Fruit fly (Drosophila melanogaster) whole organism, embryonic: Measurements from ENCODE around the gene zfh2.

ENCODE experiments used
- CG8359 ChIP-seq: fragments of 200-800 bp; sonication (Bioruptor generic); optimal IDR thresholded peaks from 2 replicates; lab custom pipeline; 2017; ENCODE audit warnings: missing biosample characterization, mild to moderate bottlenecking, missing genetic modification characterization, borderline replicate concordance
- CG9437 ChIP-seq: fragments of 200-800 bp; sonication (Bioruptor generic); optimal IDR thresholded peaks from 2 replicates; lab custom pipeline; 2018; ENCODE audit warnings: missing biosample characterization, mild to moderate bottlenecking, missing genetic modification characterization
- Dref ChIP-seq: fragments of 200-800 bp; sonication (Bioruptor generic); IDR thresholded peaks from 2 replicates; pipeline ENCODE4 v1.3.6; 2022; ENCODE audit warnings: missing biosample characterization, missing genetic modification characterization
- H15 ChIP-seq: fragments of 200-800 bp; sonication (Bioruptor generic); IDR thresholded peaks from 3 replicates; pipeline ENCODE4 v1.3.6; 2022; ENCODE audit warnings: missing biosample characterization, missing genetic modification characterization
- MESR4 ChIP-seq: fragments of 200-800 bp; sonication (Bioruptor generic); optimal IDR thresholded peaks from 2 replicates; lab custom pipeline; 2018; ENCODE audit warnings: missing biosample characterization, mild to moderate bottlenecking, missing genetic modification characterization, moderate library complexity
- Pdp1 ChIP-seq, 2 experiments: fragments of 200-800 bp; sonication (Bioruptor generic); optimal IDR thresholded peaks; 3 replicates each; lab custom pipeline; 2016; ENCODE audit warnings: missing biosample characterization in 2 of 2, missing genetic modification characterization in 2 of 2, mild to moderate bottlenecking in 1 of 2, moderate library complexity in 1 of 2
- amos ChIP-seq: fragments of 200-800 bp; sonication (Bioruptor generic); IDR thresholded peaks from 2 replicates; pipeline ENCODE4 v1.3.6; 2022; ENCODE audit warnings: missing biosample characterization, missing genetic modification characterization; ENCODE audit not compliant: partially characterized antibody
- psq ChIP-seq: fragments of 200-800 bp; sonication (Bioruptor generic); optimal IDR thresholded peaks from 2 replicates; lab custom pipeline; 2017; ENCODE audit warnings: missing biosample characterization, missing genetic modification characterization
- ro ChIP-seq: fragments of 200-800 bp; sonication (Bioruptor generic); IDR thresholded peaks from 2 replicates; pipeline ENCODE4 v1.3.6; 2022; ENCODE audit warnings: missing biosample characterization, missing genetic modification characterization
- so ChIP-seq: fragments of 200-800 bp; sonication (Bioruptor generic); IDR thresholded peaks from 3 replicates; pipeline ENCODE4 v1.3.6; 2022; ENCODE audit warnings: missing biosample characterization, missing genetic modification characterization

DNA sequence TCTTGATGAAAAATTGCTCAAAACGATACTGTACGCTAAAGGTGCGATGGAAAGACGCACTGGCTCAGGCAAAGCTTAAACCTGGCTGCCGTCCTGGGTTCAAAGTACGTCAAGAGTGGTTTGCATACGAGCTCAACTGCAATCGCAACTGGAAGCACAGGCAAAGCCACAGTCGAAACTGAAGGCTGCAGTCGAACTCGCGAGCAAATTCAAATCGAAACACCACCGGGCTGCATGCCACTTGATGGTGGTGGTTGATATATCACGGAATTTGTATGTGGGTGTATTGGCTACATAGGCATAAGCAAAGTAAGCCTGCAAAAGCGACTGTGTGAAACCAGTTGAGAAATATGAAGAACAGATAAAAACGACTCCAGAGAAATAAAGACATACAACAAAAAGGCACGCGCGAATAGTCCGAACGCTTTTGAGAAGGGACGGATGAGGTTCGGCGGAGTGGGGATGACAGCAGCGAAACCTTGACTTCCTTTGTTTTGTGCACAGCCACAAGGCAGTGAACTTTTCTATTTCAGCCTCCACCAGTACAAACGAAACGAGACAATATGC is 17.9 kb downstream of the zfh2 start:
- no peak for TF ChIP-seq Pdp1 (GFP tag; optimal IDR thresholded peaks at IDR 0.05; lab: Kevin White, UChicago)
- TF ChIP-seq CG9437 (GFP tag; lab: Kevin White, UChicago) = no peak
- no peak for TF ChIP-seq MESR4 (GFP tag; lab: Kevin White, UChicago)
- TF ChIP-seq Dref (GFP tag; lab: Robert Waterston, UW) = no peak
- no peak for TF ChIP-seq so (GFP tag; lab: Robert Waterston, UW)
- no peak for TF ChIP-seq amos (GFP tag; lab: Robert Waterston, UW)
- TF ChIP-seq psq = no peak
- no peak for TF ChIP-seq ro (GFP tag; lab: Robert Waterston, UW)
- TF ChIP-seq CG8359 (GFP tag; lab: Kevin White, UChicago) = no peak
- no peak for TF ChIP-seq H15
